Worm (Caenorhabditis elegans) whole organism, young adult: ENCODE measurements around the gene C05D12.7.

Experiments
- B0261.1 ChIP-seq: sonication (generic microtip); optimal IDR thresholded peaks from 2 replicates; lab custom pipeline; 2016; ENCODE audit warnings: mild to moderate bottlenecking, missing genetic modification characterization, moderate library complexity, missing compliant biosample characterization
- F22D6.2 ChIP-seq: sonication (generic microtip); optimal IDR thresholded peaks from 2 replicates; lab custom pipeline; 2016; ENCODE audit warnings: mild to moderate bottlenecking, missing genetic modification characterization, missing compliant biosample characterization
- F33H1.4 ChIP-seq: fragments of 200-800 bp; sonication (Bioruptor generic); IDR thresholded peaks from 2 replicates; pipeline ENCODE4 v1.3.6; 2022; ENCODE audit warnings: missing genetic modification reagents, missing genetic modification characterization, missing compliant biosample characterization
- F49E8.2 ChIP-seq: sonication (generic microtip); optimal IDR thresholded peaks from 3 replicates; lab custom pipeline; 2017; ENCODE audit warnings: missing genetic modification characterization, mild to moderate bottlenecking, missing compliant biosample characterization, antibody characterized with exemption, moderate library complexity; ENCODE audit not compliant: insufficient read depth
- T07F8.4 ChIP-seq: sonication (generic microtip); optimal IDR thresholded peaks from 2 replicates; lab custom pipeline; 2016; ENCODE audit warnings: mild to moderate bottlenecking, missing genetic modification characterization, moderate library complexity, missing compliant biosample characterization
- Y53F4B.3 ChIP-seq: fragments of 200-800 bp; sonication (Bioruptor generic); IDR thresholded peaks from 2 replicates; pipeline ENCODE4 v1.3.6; 2022; ENCODE audit warnings: missing genetic modification reagents, missing genetic modification characterization, missing compliant biosample characterization
- Y79H2A.3 ChIP-seq: fragments of 200-800 bp; sonication (Bioruptor generic); conservative IDR thresholded peaks from 2 replicates; pipeline ENCODE4 v1.3.6; 2022; ENCODE audit warnings: missing genetic modification reagents, missing genetic modification characterization, missing compliant biosample characterization
- Y95B8A.8 ChIP-seq: fragments of 200-800 bp; sonication (Bioruptor generic); IDR thresholded peaks from 2 replicates; pipeline ENCODE4 v1.3.6; 2022; ENCODE audit warnings: missing genetic modification reagents, missing genetic modification characterization, missing compliant biosample characterization
- ZK185.1 ChIP-seq: sonication (generic microtip); optimal IDR thresholded peaks from 2 replicates; lab custom pipeline; 2016; ENCODE audit warnings: mild to moderate bottlenecking, missing genetic modification characterization, missing compliant biosample characterization; ENCODE audit not compliant: poor library complexity, severe bottlenecking
- aptf-2 ChIP-seq: fragments of 200-800 bp; sonication (Bioruptor generic); conservative IDR thresholded peaks from 2 replicates; pipeline ENCODE4 v1.3.6; 2022; ENCODE audit warnings: missing genetic modification reagents, missing genetic modification characterization, missing compliant biosample characterization
- athp-1 ChIP-seq: sonication (generic microtip); optimal IDR thresholded peaks from 2 replicates; lab custom pipeline; 2017; ENCODE audit warnings: mild to moderate bottlenecking, missing genetic modification characterization, missing compliant biosample characterization
- attf-3 ChIP-seq: fragments of 200-800 bp; sonication (Bioruptor generic); conservative IDR thresholded peaks from 2 replicates; pipeline ENCODE4 v1.3.6; 2022; ENCODE audit warnings: missing genetic modification reagents, missing genetic modification characterization, missing compliant biosample characterization
- bed-1 ChIP-seq: fragments of 200-800 bp; sonication (Bioruptor generic); IDR thresholded peaks from 2 replicates; pipeline ENCODE4 v1.3.6; 2022; ENCODE audit warnings: missing genetic modification reagents, missing genetic modification characterization, missing compliant biosample characterization
- ceh-100 ChIP-seq: fragments of 200-800 bp; sonication (Bioruptor generic); IDR thresholded peaks from 2 replicates; pipeline ENCODE4 v1.3.6; 2022; ENCODE audit warnings: missing genetic modification reagents, missing genetic modification characterization, missing compliant biosample characterization
- ceh-91 ChIP-seq: fragments of 200-800 bp; sonication (Bioruptor generic); IDR thresholded peaks from 2 replicates; pipeline ENCODE4 v1.3.6; 2022; ENCODE audit warnings: missing genetic modification reagents, missing genetic modification characterization, missing compliant biosample characterization
- efl-1 ChIP-seq: fragments of 150-350 bp; optimal IDR thresholded peaks from 2 replicates; lab custom pipeline; 2014; ENCODE audit warnings: missing biosample characterization, missing genetic modification reagents, missing genetic modification characterization
- egl-18 ChIP-seq: fragments of 200-800 bp; sonication (Bioruptor generic); IDR thresholded peaks from 2 replicates; pipeline ENCODE4 v1.3.6; 2022; ENCODE audit warnings: missing genetic modification reagents, missing genetic modification characterization, missing compliant biosample characterization
- egrh-3 ChIP-seq: fragments of 200-800 bp; sonication (Bioruptor generic); IDR thresholded peaks from 2 replicates; pipeline ENCODE4 v1.3.6; 2022; ENCODE audit warnings: missing genetic modification reagents, missing genetic modification characterization, missing compliant biosample characterization
- ekl-4 ChIP-seq: fragments of 200-800 bp; sonication (Bioruptor generic); IDR thresholded peaks from 2 replicates; pipeline ENCODE4 v1.3.6; 2022; ENCODE audit warnings: missing genetic modification reagents, missing genetic modification characterization, missing compliant biosample characterization
- hrde-1 ChIP-seq: sonication (generic microtip); optimal IDR thresholded peaks from 2 replicates; lab custom pipeline; 2016; ENCODE audit warnings: missing genetic modification characterization, mild to moderate bottlenecking, missing compliant biosample characterization, moderate library complexity, missing genotype, missing genetic modification reagents, borderline replicate concordance
- hsf-1 ChIP-seq: fragments of 200-800 bp; sonication (Bioruptor generic); IDR thresholded peaks from 2 replicates; pipeline ENCODE4 v1.3.6; 2022; ENCODE audit warnings: missing genetic modification reagents, missing genetic modification characterization, missing compliant biosample characterization
- lin-26 ChIP-seq: fragments of 200-800 bp; sonication (Bioruptor generic); IDR thresholded peaks from 2 replicates; pipeline ENCODE4 v1.3.6; 2022; ENCODE audit warnings: missing genetic modification reagents, missing genetic modification characterization, missing compliant biosample characterization
- lir-1 ChIP-seq: fragments of 200-800 bp; sonication (Bioruptor generic); conservative IDR thresholded peaks from 2 replicates; pipeline ENCODE4 v1.3.6; 2022; ENCODE audit warnings: missing genetic modification reagents, missing genetic modification characterization, missing compliant biosample characterization
- madf-3 ChIP-seq: fragments of 200-800 bp; sonication (Bioruptor generic); IDR thresholded peaks from 2 replicates; pipeline ENCODE4 v1.3.6; 2022; ENCODE audit warnings: missing genetic modification reagents, missing genetic modification characterization, missing compliant biosample characterization
- madf-6 ChIP-seq: fragments of 200-800 bp; sonication (Bioruptor generic); IDR thresholded peaks from 2 replicates; pipeline ENCODE4 v1.3.6; 2022; ENCODE audit warnings: missing genetic modification reagents, missing genetic modification characterization, missing compliant biosample characterization
- mcd-1 ChIP-seq: fragments of 200-800 bp; sonication (Bioruptor generic); IDR thresholded peaks from 2 replicates; pipeline ENCODE4 v1.3.6; 2022; ENCODE audit warnings: missing genetic modification reagents, missing genetic modification characterization, missing compliant biosample characterization
- mxl-1 ChIP-seq: sonication (generic microtip); optimal IDR thresholded peaks from 2 replicates; lab custom pipeline; 2016; ENCODE audit warnings: missing genetic modification characterization, missing compliant biosample characterization
- nfya-2 ChIP-seq: fragments of 200-800 bp; sonication (Bioruptor generic); IDR thresholded peaks from 2 replicates; pipeline ENCODE4 v1.3.6; 2022; ENCODE audit warnings: missing genetic modification reagents, missing genetic modification characterization, missing compliant biosample characterization
- nhr-27 ChIP-seq: fragments of 200-800 bp; sonication (Bioruptor generic); optimal IDR thresholded peaks from 2 replicates; lab custom pipeline; 2018; ENCODE audit warnings: mild to moderate bottlenecking, missing genetic modification characterization, moderate library complexity, missing compliant biosample characterization
- nhr-80 ChIP-seq: sonication (generic microtip); optimal IDR thresholded peaks from 2 replicates; lab custom pipeline; 2016; ENCODE audit warnings: missing genetic modification characterization, missing compliant biosample characterization
- sea-2 ChIP-seq: fragments of 200-800 bp; sonication (Bioruptor generic); IDR thresholded peaks from 2 replicates; pipeline ENCODE4 v1.3.6; 2022; ENCODE audit warnings: missing genetic modification characterization, missing compliant biosample characterization
- snpc-4 ChIP-seq, 5 experiments: fragments of 150-350 bp in 1 of 5; sonication (generic microtip) in 4 of 5; optimal IDR thresholded peaks; 2 replicates each; lab custom pipeline; 2014 to 2018; ENCODE audit warnings: missing genetic modification characterization in 5 of 5, missing biosample characterization in 3 of 5, antibody characterized with exemption in 2 of 5, mild to moderate bottlenecking in 2 of 5, missing compliant biosample characterization in 2 of 5, missing genotype in 2 of 5, moderate library complexity in 2 of 5, missing genetic modification reagents in 1 of 5
- tbp1 ChIP-seq: fragments of 200-800 bp; sonication (Bioruptor generic); optimal IDR thresholded peaks from 2 replicates; lab custom pipeline; 2018; ENCODE audit warnings: mild to moderate bottlenecking, missing genetic modification characterization, missing compliant biosample characterization
- tlf-1 ChIP-seq: fragments of 200-800 bp; sonication (Bioruptor generic); optimal IDR thresholded peaks from 2 replicates; lab custom pipeline; 2018; ENCODE audit warnings: mild to moderate bottlenecking, missing genetic modification characterization, missing compliant biosample characterization
- zfh-2 ChIP-seq: fragments of 200-800 bp; sonication (Bioruptor generic); conservative IDR thresholded peaks from 2 replicates; pipeline ENCODE4 v1.3.6; 2022; ENCODE audit warnings: missing genetic modification reagents, missing genetic modification characterization, missing compliant biosample characterization

C05D12.7 gene

ce11 chrII:11455715-11456114, 45.8 kb downstream of the C05D12.7 start (continued):
- TF ChIP-seq ZK185.1 (no peak), lir-1 (no peak), hsf-1 (GFP tag; lab: Robert Waterston, UW) (peak; percentile 70; the same call in 1 of the 2 replicates), bed-1 (GFP tag; lab: Robert Waterston, UW) (no peak), madf-6 (peak; percentile 67), ceh-91 (GFP tag; lab: Robert Waterston, UW) (no peak), mxl-1 (tag; lab: Kevin White, UChicago) (no peak), lin-26 (GFP tag; lab: Robert Waterston, UW) (no peak), madf-3 (GFP tag; lab: Robert Waterston, UW) (peak; percentile 69; the same call in 1 of the 2 replicates), F22D6.2 (no peak), athp-1 (tag; lab: Kevin White, UChicago) (no peak), mcd-1 (GFP tag; lab: Robert Waterston, UW) (peak; percentile 24; the same call in 1 of the 2 replicates), tlf-1 (GFP tag; lab: Kevin White, UChicago) (peak; percentile 2), egl-18 (GFP tag; lab: Robert Waterston, UW) (no peak), efl-1 (GFP tag; lab: Kevin White, UChicago) (no peak), B0261.1 (tag; lab: Kevin White, UChicago) (no peak), Y53F4B.3 (no peak), nfya-2 (GFP tag; lab: Robert Waterston, UW) (no peak), Y79H2A.3 (GFP tag; lab: Robert Waterston, UW) (peak; percentile 84; the same call in 1 of the 2 replicates), tbp1 (peak; percentile 0), T07F8.4 (tag; lab: Kevin White, UChicago) (no peak), F49E8.2 (peak; percentile 42), hrde-1 (tag; lab: Kevin White, UChicago) (peak; percentile 68), egrh-3 (GFP tag; lab: Robert Waterston, UW) (no peak), sea-2 (no peak), ceh-100 (GFP tag; lab: Robert Waterston, UW) (no peak), snpc-4 (GFP tag; optimal IDR thresholded peaks at IDR 0.05; lab: Kevin White, UChicago) (no peak), snpc-4 (tag; optimal IDR thresholded peaks at IDR 0.05; lab: Kevin White, UChicago) (no peak), aptf-2 (GFP tag; lab: Robert Waterston, UW) (no peak), zfh-2 (no peak), F33H1.4 (GFP tag; lab: Robert Waterston, UW) (peak; percentile 26; the same call in 1 of the 2 replicates), ekl-4 (GFP tag; lab: Robert Waterston, UW) (peak; percentile 68; the same call in 1 of the 2 replicates), Y95B8A.8 (GFP tag; lab: Robert Waterston, UW) (no peak), nhr-27 (tag; lab: Kevin White, UChicago) (no peak)
- TF ChIP-seq, all 124 proteins: peak for 17

- TF ChIP-seq attf-3 (GFP tag; lab: Robert Waterston, UW) = no peak
- TF ChIP-seq nhr-80 = peak; percentile 55
- TF ChIP-seq, all 124 proteins: peak for 1
Measured at ce11 chrII:11459883-11460282, 50.0 kb downstream of the C05D12.7 start.
